Worm (Caenorhabditis elegans): ENCODE results near the gene epg-9.

Gene epg-9

ce11 chrIV:2639666-2640273, 38.8 kb downstream of the epg-9 start (continued):
- TF ChIP-seq mep-1 (tag; optimal IDR thresholded peaks at IDR 0.05) (peak; percentile 13), blmp-1 (tag; optimal IDR thresholded peaks at IDR 0.05) (no peak), lir-3 (tag; optimal IDR thresholded peaks at IDR 0.05; ENCODE audit: poor library complexity) (no peak), dsc-1 (tag; optimal IDR thresholded peaks at IDR 0.05) (peak; percentile 59), ceh-90 (tag; optimal IDR thresholded peaks at IDR 0.05) (no peak), C34B4.2 (tag; optimal IDR thresholded peaks at IDR 0.05) (no peak), ceh-8 (GFP tag; optimal IDR thresholded peaks at IDR 0.05) (no peak), jun-1 (tag; optimal IDR thresholded peaks at IDR 0.05) (no peak), unc-98 (GFP tag; IDR thresholded peaks at IDR 0.05) (no peak), vab-15 (tag; optimal IDR thresholded peaks at IDR 0.05) (no peak), fkh-8 (tag; optimal IDR thresholded peaks at IDR 0.05) (no peak), lsy-2 (tag; optimal IDR thresholded peaks at IDR 0.05) (peak; percentile 12 to 41), irx-1 (tag; optimal IDR thresholded peaks at IDR 0.05) (no peak), xbp-1 (tag; optimal IDR thresholded peaks at IDR 0.05) (peak; percentile 21), mab-9 (GFP tag; IDR thresholded peaks at IDR 0.05) (no peak), rnt-1 (tag; optimal IDR thresholded peaks at IDR 0.05) (peak; percentile 40), snpc-4 (tag; optimal IDR thresholded peaks at IDR 0.05) (no peak), snu-23 (GFP tag; optimal IDR thresholded peaks at IDR 0.05) (peak; percentile 41), tlp-1 (tag; optimal IDR thresholded peaks at IDR 0.05) (no peak), pqm-1 (tag; optimal IDR thresholded peaks at IDR 0.05) (no peak), aha-1 (tag; optimal IDR thresholded peaks at IDR 0.05) (no peak)

ce11 chrIV:2640950-2641349, 40.0 kb downstream of the epg-9 start, which contains the start of the genes mdf-2 and nduv-3:
mdf-2 (minus strand) TSS chrIV:2641125.
nduv-3 (plus strand) TSS chrIV:2641310.
- peak; percentile 55 for TF ChIP-seq egl-13 (tag; optimal IDR thresholded peaks at IDR 0.05)
- TF ChIP-seq irx-1 (tag; optimal IDR thresholded peaks at IDR 0.05), result peak; percentile 73
- peak; percentile 69 for TF ChIP-seq snpc-4 (tag; optimal IDR thresholded peaks at IDR 0.05)
- no peak for TF ChIP-seq tlp-1 (tag; optimal IDR thresholded peaks at IDR 0.05)
- no peak for TF ChIP-seq Y116A8C.19 (tag; optimal IDR thresholded peaks at IDR 0.05; ENCODE audit: borderline replicate concordance)
- TF ChIP-seq lin-14 (GFP tag; optimal IDR thresholded peaks at IDR 0.05), result no peak
- no peak for TF ChIP-seq efl-3 (GFP tag; optimal IDR thresholded peaks at IDR 0.05)
- no peak for TF ChIP-seq pqm-1 (tag; optimal IDR thresholded peaks at IDR 0.05)
- TF ChIP-seq C16A3.4 (tag; optimal IDR thresholded peaks at IDR 0.05), result peak; percentile 68
- peak; percentile 89 for TF ChIP-seq nhr-71 (tag; optimal IDR thresholded peaks at IDR 0.05)
- peak; percentile 85 for TF ChIP-seq lin-15B (tag; optimal IDR thresholded peaks at IDR 0.05)
- peak; percentile 43 for TF ChIP-seq C04F5.9 (tag; optimal IDR thresholded peaks at IDR 0.05)
- TF ChIP-seq fkh-10 (GFP tag; optimal IDR thresholded peaks at IDR 0.05), result peak; percentile 39
- 0 out of 2 replicates have a peak, but pooled peaks have one; percentile 5 for TF ChIP-seq unc-98 (GFP tag; IDR thresholded peaks at IDR 0.05)
- no peak for TF ChIP-seq nhr-84 (tag; optimal IDR thresholded peaks at IDR 0.05)
- TF ChIP-seq lir-3 (tag; optimal IDR thresholded peaks at IDR 0.05; ENCODE audit: poor library complexity), result no peak
- TF ChIP-seq ceh-90 (tag; optimal IDR thresholded peaks at IDR 0.05), result peak; percentile 21
- TF ChIP-seq sptf-1 (tag; optimal IDR thresholded peaks at IDR 0.05), result no peak
- TF ChIP-seq elt-3 (tag; optimal IDR thresholded peaks at IDR 0.05), result peak in 2 of 6 experiments; percentile 55 to 61
- peak; percentile 86 for TF ChIP-seq dsc-1 (tag; optimal IDR thresholded peaks at IDR 0.05)
- TF ChIP-seq unc-130 (tag; optimal IDR thresholded peaks at IDR 0.05), result peak; percentile 76
- no peak for TF ChIP-seq ces-1 (GFP tag; optimal IDR thresholded peaks at IDR 0.05)
- peak; percentile 72 for TF ChIP-seq fkh-8 (tag; optimal IDR thresholded peaks at IDR 0.05)
- TF ChIP-seq efl-1 (optimal IDR thresholded peaks at IDR 0.05), result peak; percentile 87 to 94
- TF ChIP-seq efl-1 (GFP tag; optimal IDR thresholded peaks at IDR 0.05 in 1 of 2), result peak; percentile 94 to 99
- TF ChIP-seq jun-1 (tag; optimal IDR thresholded peaks at IDR 0.05), result peak; percentile 65
- TF ChIP-seq nhr-77 (tag; optimal IDR thresholded peaks at IDR 0.05), result peak; percentile 43
- TF ChIP-seq mab-9 (GFP tag; IDR thresholded peaks at IDR 0.05), result peak; percentile 58
- TF ChIP-seq snu-23 (GFP tag; optimal IDR thresholded peaks at IDR 0.05), result peak; percentile 85
- peak; percentile 50 for TF ChIP-seq fos-1 (tag; optimal IDR thresholded peaks at IDR 0.05)
- TF ChIP-seq fkh-4 (tag; optimal IDR thresholded peaks at IDR 0.05; ENCODE audit: borderline replicate concordance), result peak; percentile 11
- peak; percentile 91 for TF ChIP-seq nhr-47 (tag; optimal IDR thresholded peaks at IDR 0.05)
- TF ChIP-seq lin-39 (tag; optimal IDR thresholded peaks at IDR 0.05), result peak; percentile 77
- no peak for TF ChIP-seq ets-5 (GFP tag; IDR thresholded peaks at IDR 0.05)
- no peak for TF ChIP-seq hpl-2 (GFP tag; optimal IDR thresholded peaks at IDR 0.05)
- peak; percentile 80 for TF ChIP-seq lin-13 (GFP tag; optimal IDR thresholded peaks at IDR 0.05)
- no peak for TF ChIP-seq hlh-17 (GFP tag; optimal IDR thresholded peaks at IDR 0.05; ENCODE audit: borderline replicate concordance)
- no peak for TF ChIP-seq pag-3 (tag; optimal IDR thresholded peaks at IDR 0.05; ENCODE audit: borderline replicate concordance, insufficient read depth)
- no peak for TF ChIP-seq zag-1 (tag; optimal IDR thresholded peaks at IDR 0.05)
- no peak for TF ChIP-seq unc-30 (tag; optimal IDR thresholded peaks at IDR 0.05)

Data from whole organism, L1 larva.